Fruit fly (Drosophila melanogaster): ENCODE data around the gene CG13311.
A peak's percentile ranks its signal among the peaks of the same experiment; 100 is the strongest.

Gene CG13311

dm6 chr3L:8765969-8766538, 35.9 kb downstream of the CG13311 start (continued):
- peak; percentile 98 for TF ChIP-seq CG34406 (GFP tag; optimal IDR thresholded peaks at IDR 0.05)
- peak; percentile 99 for TF ChIP-seq svp (GFP tag)
- peak; percentile 97 for TF ChIP-seq CG7368 (GFP tag; optimal IDR thresholded peaks at IDR 0.05)
- peak; percentile 87 for TF ChIP-seq Lpt (GFP tag; optimal IDR thresholded peaks at IDR 0.05)
- TF ChIP-seq topi (GFP tag; optimal IDR thresholded peaks at IDR 0.05), result peak; percentile 98
- TF ChIP-seq CG3032 (tag; optimal IDR thresholded peaks at IDR 0.05), result peak; percentile 99
- TF ChIP-seq achi (GFP tag; optimal IDR thresholded peaks at IDR 0.05), result peak; percentile 96
- TF ChIP-seq fd85E (GFP tag; optimal IDR thresholded peaks at IDR 0.05), result peak; percentile 95
- TF ChIP-seq CG32006 (GFP tag; optimal IDR thresholded peaks at IDR 0.05), result peak; percentile 97
- TF ChIP-seq lz (GFP tag; optimal IDR thresholded peaks at IDR 0.05), result peak; percentile 99
- TF ChIP-seq Hr4 (GFP tag; optimal IDR thresholded peaks at IDR 0.05), result peak; percentile 97
- TF ChIP-seq CG6792 (GFP tag; optimal IDR thresholded peaks at IDR 0.05), result peak; percentile 98
- peak; percentile 94 for TF ChIP-seq CG6163 (GFP tag; IDR thresholded peaks at IDR 0.05)
- TF ChIP-seq CG11762 (GFP tag; optimal IDR thresholded peaks at IDR 0.05; ENCODE audit: insufficient read depth), result peak; percentile 97

dm6 chr3L:8765493-8765892, 36.5 kb downstream of the CG13311 start:
- TF ChIP-seq CG6163 (GFP tag; IDR thresholded peaks at IDR 0.05) (peak; percentile 96), achi (GFP tag; optimal IDR thresholded peaks at IDR 0.05) (peak; percentile 42), CG8319 (GFP tag; optimal IDR thresholded peaks at IDR 0.05) (no peak), CG8119 (GFP tag; IDR thresholded peaks at IDR 0.05) (peak; percentile 96), Ets96B (tag; optimal IDR thresholded peaks at IDR 0.05) (peak; percentile 45), Ets21C (GFP tag; optimal IDR thresholded peaks at IDR 0.05) (no peak), Sox14 (GFP tag; optimal IDR thresholded peaks at IDR 0.05) (no peak), Eip75B (GFP tag; optimal IDR thresholded peaks at IDR 0.05) (no peak), Hr38 (GFP tag; optimal IDR thresholded peaks at IDR 0.05) (no peak), salr (GFP tag; optimal IDR thresholded peaks at IDR 0.05) (peak in 1 of 2 experiments; percentile 20), CG4318 (GFP tag; optimal IDR thresholded peaks at IDR 0.05) (peak; percentile 9), topi (GFP tag; optimal IDR thresholded peaks at IDR 0.05) (no peak), dsx (GFP tag; optimal IDR thresholded peaks at IDR 0.05; ENCODE audit: poor library complexity, severe bottlenecking) (peak; percentile 100), Sox15 (GFP tag; optimal IDR thresholded peaks at IDR 0.05) (no peak), CG15336 (GFP tag; IDR thresholded peaks at IDR 0.05) (peak; percentile 98), CG6276 (GFP tag; optimal IDR thresholded peaks at IDR 0.05) (peak; percentile 55), Hr4 (GFP tag; optimal IDR thresholded peaks at IDR 0.05) (peak; percentile 81), CG6792 (GFP tag; optimal IDR thresholded peaks at IDR 0.05) (no peak), CG11294 (GFP tag; IDR thresholded peaks at IDR 0.05) (peak; percentile 91), CG1621 (tag; optimal IDR thresholded peaks at IDR 0.05) (no peak), CG7368 (GFP tag; optimal IDR thresholded peaks at IDR 0.05) (no peak), CG16779 (tag; optimal IDR thresholded peaks at IDR 0.05) (no peak), eg (GFP tag; IDR thresholded peaks at IDR 0.05) (peak; percentile 97), Lpt (GFP tag; optimal IDR thresholded peaks at IDR 0.05) (peak; percentile 82), Gug (GFP tag; IDR thresholded peaks at IDR 0.05) (peak; percentile 93), Eip78C (GFP tag) (no peak), Blimp-1 (GFP tag; optimal IDR thresholded peaks at IDR 0.05) (no peak)

dm6 chr3L:8763794-8764193, 38.2 kb downstream of the CG13311 start:
- TF ChIP-seq CG3919 (GFP tag; optimal IDR thresholded peaks at IDR 0.05) (peak; percentile 5), Gug (GFP tag; IDR thresholded peaks at IDR 0.05) (no peak), CG9139 (GFP tag; optimal IDR thresholded peaks at IDR 0.05) (no peak), svp (GFP tag) (peak; percentile 91), Met (GFP tag; optimal IDR thresholded peaks at IDR 0.05) (peak; percentile 77), cyc (GFP tag; optimal IDR thresholded peaks at IDR 0.05) (peak; percentile 69), topi (GFP tag; optimal IDR thresholded peaks at IDR 0.05) (peak; percentile 81), CG6163 (GFP tag; IDR thresholded peaks at IDR 0.05) (no peak), fd85E (GFP tag; optimal IDR thresholded peaks at IDR 0.05) (no peak), CG11294 (GFP tag; IDR thresholded peaks at IDR 0.05) (no peak), CG1621 (tag; optimal IDR thresholded peaks at IDR 0.05) (no peak), CG11902 (GFP tag; optimal IDR thresholded peaks at IDR 0.05) (peak; percentile 34), vri (GFP tag; optimal IDR thresholded peaks at IDR 0.05) (no peak), eg (GFP tag; IDR thresholded peaks at IDR 0.05) (no peak), CG31627 (GFP tag; optimal IDR thresholded peaks at IDR 0.05) (peak; percentile 80), CG8319 (GFP tag; optimal IDR thresholded peaks at IDR 0.05) (no peak), CG6792 (GFP tag; optimal IDR thresholded peaks at IDR 0.05) (no peak), Hr38 (GFP tag; optimal IDR thresholded peaks at IDR 0.05) (no peak), fkh (GFP tag; optimal IDR thresholded peaks at IDR 0.05) (no peak), Hr39 (GFP tag; optimal IDR thresholded peaks at IDR 0.05) (peak; percentile 73), CG34406 (GFP tag; optimal IDR thresholded peaks at IDR 0.05) (peak; percentile 48), CG7368 (GFP tag; optimal IDR thresholded peaks at IDR 0.05) (no peak), Ets21C (GFP tag; optimal IDR thresholded peaks at IDR 0.05) (peak; percentile 50), Lpt (GFP tag; optimal IDR thresholded peaks at IDR 0.05) (no peak), fd59A (GFP tag; optimal IDR thresholded peaks at IDR 0.05) (no peak), Eip93F (GFP tag; optimal IDR thresholded peaks at IDR 0.05) (no peak), acj6 (GFP tag; optimal IDR thresholded peaks at IDR 0.05) (peak; percentile 32), CG6276 (GFP tag; optimal IDR thresholded peaks at IDR 0.05) (no peak), CG15336 (GFP tag; IDR thresholded peaks at IDR 0.05) (no peak)
